Fruit fly (Drosophila melanogaster) whole organism, prepupa: Measurements from ENCODE around the gene CG4073.
A peak's percentile ranks its signal among the peaks of the same experiment; 100 is the strongest.

Source experiments
- Blimp-1 ChIP-seq: fragments of 200-800 bp; sonication (Bioruptor generic); optimal IDR thresholded peaks from 3 replicates; lab custom pipeline; 2017; ENCODE audit warnings: missing biosample characterization, missing genetic modification characterization, mild to moderate bottlenecking, moderate library complexity, missing genetic modification reagents
- CG10631 ChIP-seq: fragments of 200-800 bp; sonication (Bioruptor generic); optimal IDR thresholded peaks from 2 replicates; lab custom pipeline; 2016; ENCODE audit warnings: missing biosample characterization, missing genetic modification characterization
- CG10669 ChIP-seq: fragments of 200-800 bp; sonication (Bioruptor generic); optimal IDR thresholded peaks from 3 replicates; lab custom pipeline; 2018; ENCODE audit warnings: missing biosample characterization, mild to moderate bottlenecking, missing genetic modification characterization, moderate library complexity
- CG11294 ChIP-seq: fragments of 200-800 bp; sonication (Bioruptor generic); IDR thresholded peaks from 2 replicates; pipeline ENCODE4 v1.3.6; 2022; ENCODE audit warnings: missing biosample characterization, missing genetic modification characterization
- CG11902 ChIP-seq: fragments of 200-800 bp; sonication (Bioruptor generic); optimal IDR thresholded peaks from 3 replicates; lab custom pipeline; 2016; ENCODE audit warnings: missing biosample characterization, missing genetic modification characterization
- CG15336 ChIP-seq: fragments of 200-800 bp; sonication (Bioruptor generic); IDR thresholded peaks from 2 replicates; pipeline ENCODE4 v1.3.6; 2022; ENCODE audit warnings: missing biosample characterization, missing genetic modification characterization
- CG31627 ChIP-seq: fragments of 200-800 bp; sonication (Bioruptor generic); optimal IDR thresholded peaks from 3 replicates; lab custom pipeline; 2016; ENCODE audit warnings: missing biosample characterization, missing genetic modification characterization
- CG32006 ChIP-seq: fragments of 200-800 bp; sonication (Bioruptor generic); optimal IDR thresholded peaks from 3 replicates; lab custom pipeline; 2017; ENCODE audit warnings: missing biosample characterization, mild to moderate bottlenecking, missing genetic modification characterization
- CG34406 ChIP-seq: fragments of 200-800 bp; sonication (Bioruptor generic); optimal IDR thresholded peaks from 3 replicates; lab custom pipeline; 2016; ENCODE audit warnings: missing biosample characterization, missing genetic modification characterization
- CG3919 ChIP-seq: fragments of 200-800 bp; sonication (Bioruptor generic); optimal IDR thresholded peaks from 3 replicates; lab custom pipeline; 2016; ENCODE audit warnings: missing biosample characterization, missing genetic modification characterization
- CG4318 ChIP-seq: fragments of 200-800 bp; sonication (Bioruptor generic); optimal IDR thresholded peaks from 3 replicates; lab custom pipeline; 2017; ENCODE audit warnings: missing biosample characterization, mild to moderate bottlenecking, missing genetic modification characterization
- CG6163 ChIP-seq: fragments of 200-800 bp; sonication (Bioruptor generic); IDR thresholded peaks from 3 replicates; pipeline ENCODE4 v1.3.6; 2022; ENCODE audit warnings: missing biosample characterization, missing genetic modification characterization
- CG6276 ChIP-seq: fragments of 200-800 bp; sonication (Bioruptor generic); optimal IDR thresholded peaks from 2 replicates; lab custom pipeline; 2017; ENCODE audit warnings: missing biosample characterization, mild to moderate bottlenecking, missing genetic modification characterization
- CG6792 ChIP-seq: fragments of 200-800 bp; sonication (Bioruptor generic); optimal IDR thresholded peaks from 3 replicates; lab custom pipeline; 2016; ENCODE audit warnings: missing biosample characterization, missing genetic modification characterization
- CG6854 ChIP-seq: fragments of 200-800 bp; sonication (Bioruptor generic); optimal IDR thresholded peaks from 2 replicates; lab custom pipeline; 2017; ENCODE audit warnings: missing biosample characterization, mild to moderate bottlenecking, missing genetic modification characterization
- CG8319 ChIP-seq: fragments of 200-800 bp; sonication (Bioruptor generic); optimal IDR thresholded peaks from 3 replicates; lab custom pipeline; 2016; ENCODE audit warnings: missing biosample characterization, missing genetic modification characterization
- CG8632 ChIP-seq: fragments of 200-800 bp; sonication (Bioruptor generic); optimal IDR thresholded peaks from 3 replicates; lab custom pipeline; 2016; ENCODE audit warnings: missing biosample characterization, missing genetic modification characterization
- CG9139 ChIP-seq: fragments of 200-800 bp; sonication (Bioruptor generic); optimal IDR thresholded peaks from 3 replicates; lab custom pipeline; 2017; ENCODE audit warnings: missing biosample characterization, mild to moderate bottlenecking, missing genetic modification characterization
- Eip75B ChIP-seq: fragments of 200-800 bp; sonication (Bioruptor generic); optimal IDR thresholded peaks from 3 replicates; lab custom pipeline; 2016; ENCODE audit warnings: missing biosample characterization, missing genetic modification characterization
- Eip78C ChIP-seq: fragments of 200-800 bp; sonication (Bioruptor generic); peaks from one replicate; lab custom pipeline; 2016; ENCODE audit warnings: missing biosample characterization, missing genetic modification characterization
- Eip93F ChIP-seq: fragments of 200-800 bp; sonication (Bioruptor generic); optimal IDR thresholded peaks from 2 replicates; lab custom pipeline; 2016; ENCODE audit warnings: missing biosample characterization, mild to moderate bottlenecking, missing genetic modification characterization
- Ets21C ChIP-seq: fragments of 200-800 bp; sonication (Bioruptor generic); optimal IDR thresholded peaks from 3 replicates; lab custom pipeline; 2016; ENCODE audit warnings: missing biosample characterization, missing genetic modification characterization
- Ets96B ChIP-seq: fragments of 200-800 bp; optimal IDR thresholded peaks from 2 replicates; lab custom pipeline; 2019; ENCODE audit warnings: missing biosample characterization, mild to moderate bottlenecking, missing genetic modification characterization, moderate library complexity
- Gug ChIP-seq: fragments of 200-800 bp; sonication (Bioruptor generic); IDR thresholded peaks from 2 replicates; pipeline ENCODE4 v1.3.6; 2022; ENCODE audit warnings: missing biosample characterization, missing genetic modification characterization
- Hr38 ChIP-seq: sonication (Bioruptor generic); optimal IDR thresholded peaks from 2 replicates; lab custom pipeline; 2016; ENCODE audit warnings: missing biosample characterization, missing genetic modification characterization
- Hr39 ChIP-seq: fragments of 200-800 bp; sonication (Bioruptor generic); optimal IDR thresholded peaks from 2 replicates; lab custom pipeline; 2016; ENCODE audit warnings: missing biosample characterization, missing genetic modification characterization
- Lpt ChIP-seq: fragments of 200-800 bp; sonication (Bioruptor generic); optimal IDR thresholded peaks from 3 replicates; lab custom pipeline; 2016; ENCODE audit warnings: missing biosample characterization, missing genetic modification characterization
- Met ChIP-seq: fragments of 200-800 bp; sonication (Bioruptor generic); optimal IDR thresholded peaks from 3 replicates; lab custom pipeline; 2016; ENCODE audit warnings: missing biosample characterization, missing genetic modification characterization
- Smox ChIP-seq: fragments of 200-800 bp; sonication (Bioruptor generic); optimal IDR thresholded peaks from 3 replicates; lab custom pipeline; 2016; ENCODE audit warnings: missing biosample characterization, missing genetic modification characterization
- Sox14 ChIP-seq: fragments of 200-800 bp; sonication (Bioruptor generic); optimal IDR thresholded peaks from 3 replicates; lab custom pipeline; 2016; ENCODE audit warnings: missing biosample characterization, missing genetic modification characterization
- achi ChIP-seq: fragments of 200-800 bp; sonication (Bioruptor generic); optimal IDR thresholded peaks from 3 replicates; lab custom pipeline; 2016; ENCODE audit warnings: missing biosample characterization, missing genetic modification characterization
- cyc ChIP-seq: fragments of 200-800 bp; sonication (Bioruptor generic); optimal IDR thresholded peaks from 3 replicates; lab custom pipeline; 2016; ENCODE audit warnings: missing biosample characterization, missing genetic modification characterization
- dac ChIP-seq: fragments of 200-800 bp; sonication (Bioruptor generic); optimal IDR thresholded peaks from 2 replicates; lab custom pipeline; 2017; ENCODE audit warnings: missing biosample characterization, mild to moderate bottlenecking, missing genetic modification characterization
- dsx ChIP-seq: fragments of 200-800 bp; optimal IDR thresholded peaks from 3 replicates; lab custom pipeline; 2019; ENCODE audit warnings: missing biosample characterization, mild to moderate bottlenecking, missing genetic modification characterization, moderate library complexity; ENCODE audit not compliant: poor library complexity, severe bottlenecking
- eg ChIP-seq: fragments of 200-800 bp; sonication (Bioruptor generic); IDR thresholded peaks from 3 replicates; pipeline ENCODE4 v1.3.6; 2022; ENCODE audit warnings: missing biosample characterization, missing genetic modification characterization
- esn ChIP-seq: fragments of 200-800 bp; sonication (Bioruptor generic); optimal IDR thresholded peaks from 2 replicates; lab custom pipeline; 2016; ENCODE audit warnings: missing biosample characterization, mild to moderate bottlenecking, missing genetic modification characterization, moderate library complexity
- fd85E ChIP-seq: fragments of 200-800 bp; sonication (Bioruptor generic); optimal IDR thresholded peaks from 3 replicates; lab custom pipeline; 2016; ENCODE audit warnings: missing biosample characterization, missing genetic modification characterization
- fkh ChIP-seq: fragments of 200-800 bp; sonication (Bioruptor generic); optimal IDR thresholded peaks from 3 replicates; lab custom pipeline; 2017; ENCODE audit warnings: missing biosample characterization, mild to moderate bottlenecking, missing genetic modification characterization, moderate library complexity
- lz ChIP-seq: fragments of 200-800 bp; sonication (Bioruptor generic); optimal IDR thresholded peaks from 3 replicates; lab custom pipeline; 2016; ENCODE audit warnings: missing biosample characterization, missing genetic modification characterization
- net ChIP-seq: fragments of 200-800 bp; sonication (Bioruptor generic); optimal IDR thresholded peaks from 3 replicates; lab custom pipeline; 2016; ENCODE audit warnings: missing biosample characterization, missing genetic modification characterization
- pdm3 ChIP-seq: fragments of 200-800 bp; sonication (Bioruptor generic); optimal IDR thresholded peaks from 3 replicates; lab custom pipeline; 2016; ENCODE audit warnings: missing biosample characterization, missing genetic modification characterization
- salr ChIP-seq, 2 experiments: fragments of 200-800 bp; sonication (Bioruptor generic); optimal IDR thresholded peaks; 3 replicates each; lab custom pipeline; 2016 to 2018; ENCODE audit warnings: missing biosample characterization in 2 of 2, missing genetic modification characterization in 2 of 2, mild to moderate bottlenecking in 1 of 2
- spab ChIP-seq: fragments of 200-800 bp; sonication (Bioruptor generic); optimal IDR thresholded peaks from 2 replicates; lab custom pipeline; 2017; ENCODE audit warnings: missing biosample characterization, mild to moderate bottlenecking, missing genetic modification characterization, missing genetic modification reagents
- ss ChIP-seq, 2 experiments: fragments of 200-800 bp; sonication (Bioruptor generic); optimal IDR thresholded peaks; 2 replicates in 1 of 2; 3 replicates in 1 of 2; lab custom pipeline; 2017 to 2018; ENCODE audit warnings: mild to moderate bottlenecking in 2 of 2, missing biosample characterization in 2 of 2, missing genetic modification characterization in 2 of 2, moderate library complexity in 1 of 2
- svp ChIP-seq: fragments of 200-800 bp; sonication (Bioruptor generic); peaks from one replicate; lab custom pipeline; 2016; ENCODE audit warnings: missing biosample characterization, missing genetic modification characterization
- topi ChIP-seq: fragments of 200-800 bp; sonication (Bioruptor generic); optimal IDR thresholded peaks from 3 replicates; lab custom pipeline; 2016; ENCODE audit warnings: missing biosample characterization, missing genetic modification characterization
- vri ChIP-seq: fragments of 200-800 bp; sonication (Bioruptor generic); optimal IDR thresholded peaks from 3 replicates; lab custom pipeline; 2016; ENCODE audit warnings: missing biosample characterization, mild to moderate bottlenecking, missing genetic modification characterization

The CG4073 gene

DNA sequence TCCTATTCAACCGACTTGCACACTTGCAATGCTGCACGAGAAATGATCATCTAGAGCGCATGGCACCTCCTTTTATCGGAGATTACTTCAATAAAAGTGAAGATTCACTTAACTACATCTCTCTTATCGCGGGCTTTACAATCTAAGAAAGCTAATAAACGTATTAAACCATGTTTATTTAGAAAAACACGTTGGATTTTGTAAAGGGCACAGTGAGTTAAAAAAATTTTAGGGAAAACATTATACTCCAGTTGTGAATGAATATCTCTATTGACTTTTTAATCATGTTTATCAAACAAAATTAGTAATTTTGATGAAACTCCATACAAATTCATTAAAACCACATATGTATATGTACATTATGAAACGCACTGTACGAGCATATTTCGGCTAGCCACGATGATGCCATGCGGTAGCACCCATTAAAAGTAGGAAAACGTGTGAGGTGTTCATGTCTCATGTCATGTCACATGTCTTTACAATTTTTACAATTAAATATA lies 44.8 kb downstream of the CG4073 start, which contains the start of gene CG31272:
CG31272 (minus strand) TSS at position 51 of the 500 bp plus-strand sequence.
- TF ChIP-seq CG32006 (GFP tag; lab: Kevin White, UChicago) (no peak), CG3919 (GFP tag; lab: Kevin White, UChicago) (no peak), CG4318 (GFP tag; lab: Kevin White, UChicago) (no peak), pdm3 (GFP tag; lab: Kevin White, UChicago) (no peak), cyc (GFP tag; lab: Kevin White, UChicago) (no peak), salr (GFP tag; optimal IDR thresholded peaks at IDR 0.05; lab: Kevin White, UChicago) (no peak), spab (GFP tag; lab: Kevin White, UChicago) (no peak), CG6792 (GFP tag; lab: Kevin White, UChicago) (no peak), Lpt (GFP tag; lab: Kevin White, UChicago) (no peak), CG31627 (GFP tag; lab: Kevin White, UChicago) (no peak)
- TF ChIP-seq, all 60 proteins: peak for 0

- peak; percentile 70 for TF ChIP-seq Ets21C
- no peak for TF ChIP-seq dsx (GFP tag; lab: Kevin White, UChicago)
- peak; percentile 80 for TF ChIP-seq esn (GFP tag; lab: Kevin White, UChicago)
- no peak for TF ChIP-seq CG6276 (GFP tag; lab: Kevin White, UChicago)
- TF ChIP-seq Hr38 (GFP tag; lab: Kevin White, UChicago): no peak
- TF ChIP-seq CG9139 (GFP tag; lab: Kevin White, UChicago): no peak
- TF ChIP-seq net (GFP tag; lab: Kevin White, UChicago): no peak
- no peak for TF ChIP-seq salr (GFP tag; optimal IDR thresholded peaks at IDR 0.05; lab: Kevin White, UChicago)
- TF ChIP-seq CG6163 (GFP tag; lab: Robert Waterston, UW): peak; percentile 73
- TF ChIP-seq CG8319: no peak
- TF ChIP-seq ss (GFP tag; optimal IDR thresholded peaks at IDR 0.05; lab: Kevin White, UChicago): no peak
- peak; percentile 72 for TF ChIP-seq CG10631 (GFP tag; lab: Kevin White, UChicago)
- TF ChIP-seq CG10669 (GFP tag; lab: Kevin White, UChicago): no peak
- TF ChIP-seq CG34406 (GFP tag; lab: Kevin White, UChicago): peak; percentile 50
- TF ChIP-seq Blimp-1 (GFP tag; lab: Kevin White, UChicago): no peak
- TF ChIP-seq cyc (GFP tag; lab: Kevin White, UChicago): peak; percentile 77
- no peak for TF ChIP-seq fd85E
- no peak for TF ChIP-seq CG15336
- no peak for TF ChIP-seq CG8632
- peak; percentile 63 for TF ChIP-seq CG11902 (GFP tag; lab: Kevin White, UChicago)
- no peak for TF ChIP-seq CG6854 (GFP tag; lab: Kevin White, UChicago)
- TF ChIP-seq Ets96B (tag; lab: Kevin White, UChicago): peak; percentile 60
- no peak for TF ChIP-seq Met (GFP tag; lab: Kevin White, UChicago)
- TF ChIP-seq svp (GFP tag; lab: Kevin White, UChicago): no peak
- peak; percentile 94 for TF ChIP-seq Eip78C
- TF ChIP-seq Eip93F: no peak
- no peak for TF ChIP-seq CG3919 (GFP tag; lab: Kevin White, UChicago)
- TF ChIP-seq Eip75B (GFP tag; lab: Kevin White, UChicago): peak; percentile 77
- TF ChIP-seq spab (GFP tag; lab: Kevin White, UChicago): no peak
- peak; percentile 55 for TF ChIP-seq vri (GFP tag; lab: Kevin White, UChicago)
- peak; percentile 81 for TF ChIP-seq lz
- peak; percentile 65 for TF ChIP-seq Gug (GFP tag; lab: Robert Waterston, UW)
- peak; percentile 59 for TF ChIP-seq Lpt (GFP tag; lab: Kevin White, UChicago)
- TF ChIP-seq topi: peak; percentile 83
- TF ChIP-seq CG4318 (GFP tag; lab: Kevin White, UChicago): no peak
- TF ChIP-seq Hr39 (GFP tag; lab: Kevin White, UChicago): peak; percentile 80
- no peak for TF ChIP-seq fkh (GFP tag; lab: Kevin White, UChicago)
- TF ChIP-seq Sox14: peak; percentile 76
- peak; percentile 61; the same call in 1 of the 3 replicates for TF ChIP-seq eg (GFP tag; lab: Robert Waterston, UW)
- peak; percentile 61 for TF ChIP-seq CG11294 (GFP tag; lab: Robert Waterston, UW)
- TF ChIP-seq dac (GFP tag; lab: Kevin White, UChicago): no peak
- peak; percentile 58 for TF ChIP-seq achi (GFP tag; lab: Kevin White, UChicago)
- peak; percentile 80 for TF ChIP-seq Smox (GFP tag; lab: Kevin White, UChicago)
These were observed 46.6 kb downstream of the CG4073 start, which contains the start of the genes MED7 and Cap-H2 for dm6 chr3R:10760966-10761855. Gene MED7 (minus strand): TSS chr3R:10761032. Gene Cap-H2 (plus strand): TSS chr3R:10761310.
